Worm (Caenorhabditis elegans): ENCODE results near the gene Y39B6A.13.

Gene Y39B6A.13

DNA sequence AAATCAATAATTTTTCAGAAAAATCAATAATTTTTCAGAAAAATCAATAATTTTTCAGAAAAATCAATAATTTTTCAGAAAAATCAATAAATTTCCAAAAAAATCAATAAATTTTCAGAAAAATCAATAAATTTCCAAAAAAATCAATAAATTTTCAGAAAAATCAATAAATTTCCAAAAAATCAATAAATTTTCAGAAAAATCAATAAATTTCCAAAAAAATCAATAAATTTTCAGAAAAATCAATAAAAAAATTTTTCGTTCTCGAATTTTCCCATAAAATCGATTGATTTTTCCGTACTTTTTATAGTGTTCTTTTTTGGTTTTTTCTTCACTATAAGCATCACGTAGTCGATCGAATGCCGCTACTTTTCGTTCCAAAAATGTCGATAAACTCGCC, 19.1 kb downstream of the Y39B6A.13 start:
- TF ChIP-seq ceh-48 (tag; optimal IDR thresholded peaks at IDR 0.05) = peak; percentile 43

DNA sequence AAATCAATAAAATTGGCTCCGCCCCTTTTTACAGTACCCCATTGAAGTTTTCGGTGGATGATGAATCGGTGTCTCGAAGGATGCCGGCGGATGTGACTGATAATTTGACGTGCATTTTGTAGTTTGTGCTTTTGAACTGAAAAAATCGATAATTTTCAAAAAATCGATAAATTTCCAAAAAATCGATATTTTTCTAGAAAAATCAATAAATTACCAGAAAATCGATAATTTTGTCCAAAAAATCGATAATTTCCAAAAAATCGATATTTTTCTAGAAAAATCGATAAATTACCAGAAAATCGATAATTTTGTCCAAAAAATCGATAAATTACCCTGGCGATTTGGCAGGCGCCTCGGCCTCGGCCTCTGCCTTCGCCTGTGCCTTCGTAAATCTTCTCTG, 19.7 kb downstream of the Y39B6A.13 start:
- peak; percentile 59 for TF ChIP-seq ceh-48 (tag; optimal IDR thresholded peaks at IDR 0.05)
- no peak for TF ChIP-seq ztf-16 (tag; optimal IDR thresholded peaks at IDR 0.05)

DNA sequence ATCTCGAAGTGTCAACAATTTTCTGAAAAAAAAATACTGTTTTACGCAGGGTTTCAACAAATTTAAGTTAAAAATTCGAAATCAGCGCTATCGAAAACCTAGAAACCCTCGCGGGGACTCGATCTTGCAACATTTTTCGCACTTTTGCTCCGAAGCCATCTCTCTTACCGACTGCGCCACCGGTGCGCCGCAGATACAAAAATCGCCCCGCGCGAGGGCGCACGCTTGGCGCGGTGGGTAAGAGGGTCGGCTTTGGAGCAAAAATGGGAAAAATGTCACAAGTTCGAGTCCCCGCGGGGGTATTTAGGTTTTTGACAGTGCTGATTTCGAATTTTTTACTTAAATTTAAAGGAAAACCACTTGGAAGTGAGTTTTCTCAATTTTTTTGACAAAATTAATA, 28.3 kb downstream of the Y39B6A.13 start:
- TF ChIP-seq ceh-19 (GFP tag; optimal IDR thresholded peaks at IDR 0.05) (no peak), hlh-13 (GFP tag; optimal IDR thresholded peaks at IDR 0.05) (no peak), F13H6.1 (tag; optimal IDR thresholded peaks at IDR 0.05) (no peak), eyg-1 (tag; optimal IDR thresholded peaks at IDR 0.05) (no peak), Y22D7AL.16 (tag; optimal IDR thresholded peaks at IDR 0.05) (no peak), hlh-15 (tag; optimal IDR thresholded peaks at IDR 0.05) (no peak), unc-3 (GFP tag; conservative IDR thresholded peaks at IDR 0.05) (no peak), unc-3 (tag; optimal IDR thresholded peaks at IDR 0.05) (no peak), T23F11.4 (GFP tag; optimal IDR thresholded peaks at IDR 0.05) (no peak), ama-1 (optimal IDR thresholded peaks at IDR 0.05) (no peak), ceh-9 (tag; optimal IDR thresholded peaks at IDR 0.05) (no peak), ceh-14 (tag; optimal IDR thresholded peaks at IDR 0.05) (no peak), nhr-232 (tag; optimal IDR thresholded peaks at IDR 0.05) (no peak), ttx-3 (tag; optimal IDR thresholded peaks at IDR 0.05) (no peak), ceh-18 (tag; optimal IDR thresholded peaks at IDR 0.05) (no peak), ceh-45 (GFP tag; IDR thresholded peaks at IDR 0.05) (no peak), che-1 (tag; optimal IDR thresholded peaks at IDR 0.05) (no peak)

DNA sequence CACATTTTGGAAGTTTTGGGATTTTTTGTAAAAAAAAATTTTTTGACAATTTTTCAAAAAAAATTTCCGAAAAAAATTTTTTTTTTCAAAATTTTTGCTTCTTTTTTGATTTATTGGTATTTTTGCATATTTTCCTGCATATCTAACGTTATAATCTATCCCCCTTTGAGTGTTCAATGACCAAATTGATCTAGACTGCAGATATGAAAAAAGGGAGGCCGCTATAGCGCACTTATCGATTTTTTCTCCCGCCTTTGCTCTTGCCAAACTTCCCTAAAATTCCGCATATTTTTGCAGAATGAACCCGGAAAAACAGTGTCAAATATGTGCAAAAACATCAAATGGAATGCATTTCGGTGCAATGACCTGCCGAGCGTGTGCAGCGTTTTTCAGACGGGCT, 31.8 kb downstream of the Y39B6A.13 start, which contains the start of gene nhr-145:
Gene nhr-145, plus strand, starts transcription at position 298 of the 400 bp plus-strand sequence.
- TF ChIP-seq K02D7.2 (tag; optimal IDR thresholded peaks at IDR 0.05) (no peak), elt-4 (tag; optimal IDR thresholded peaks at IDR 0.05) (no peak), rnt-1 (tag; optimal IDR thresholded peaks at IDR 0.05) (no peak), mec-3 (tag; optimal IDR thresholded peaks at IDR 0.05; ENCODE audit: borderline replicate concordance) (no peak), ceh-48 (tag; optimal IDR thresholded peaks at IDR 0.05) (peak; percentile 39)

DNA sequence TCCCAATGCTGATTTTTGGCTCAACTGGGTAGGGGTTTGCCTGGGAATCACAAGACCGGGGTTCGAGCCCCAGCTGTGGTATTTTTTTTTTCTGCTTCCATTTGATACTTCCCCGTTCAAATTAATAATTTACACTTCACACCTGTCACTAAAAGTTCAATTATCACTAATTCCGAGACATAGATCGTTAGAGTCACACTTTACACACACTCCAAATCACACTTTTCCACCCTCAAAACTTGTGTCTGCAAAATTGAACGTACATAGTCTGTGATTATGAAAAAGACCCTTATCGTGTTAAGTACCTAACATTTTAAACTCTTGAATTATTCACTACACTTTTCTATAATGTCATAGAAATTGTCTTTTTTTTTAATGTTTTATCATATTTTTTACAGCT, 35.4 kb downstream of the Y39B6A.13 start:
- no peak for TF ChIP-seq ceh-9 (tag; optimal IDR thresholded peaks at IDR 0.05)
- TF ChIP-seq hlh-6 (tag; optimal IDR thresholded peaks at IDR 0.05) = no peak
- TF ChIP-seq fkh-6 (tag; optimal IDR thresholded peaks at IDR 0.05) = no peak
- no peak for TF ChIP-seq ceh-19 (GFP tag; optimal IDR thresholded peaks at IDR 0.05)
- no peak for TF ChIP-seq syd-9 (tag; optimal IDR thresholded peaks at IDR 0.05)

DNA sequence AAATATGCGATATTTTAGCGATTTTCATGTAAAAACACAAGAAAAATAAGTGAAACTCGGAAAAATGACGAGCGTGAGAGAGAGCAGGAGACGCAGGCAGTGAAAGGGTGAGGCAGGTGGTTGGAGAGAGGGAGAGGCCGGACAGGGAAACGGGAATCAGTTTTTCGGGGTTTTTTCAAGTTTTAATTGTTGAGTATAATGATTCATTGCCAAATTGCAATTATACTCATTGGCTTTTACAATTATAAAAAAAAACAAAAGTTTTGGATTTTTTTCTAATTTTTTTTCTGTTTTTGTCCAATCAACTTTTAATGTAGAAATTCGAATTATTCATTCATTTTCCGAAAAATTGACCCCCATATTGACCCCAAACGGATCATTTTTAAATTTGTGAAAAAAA, 36.7 kb downstream of the Y39B6A.13 start, which contains the start of gene nhr-95:
Gene nhr-95, minus strand, starts transcription at position 101 of the 400 bp plus-strand sequence.
- no peak for TF ChIP-seq tbx-7 (tag; optimal IDR thresholded peaks at IDR 0.05)
- peak; percentile 38 for TF ChIP-seq K02D7.2 (tag; optimal IDR thresholded peaks at IDR 0.05)
- TF ChIP-seq sox-4 (tag; optimal IDR thresholded peaks at IDR 0.05) = no peak
- peak; percentile 31 for TF ChIP-seq pha-2 (tag; optimal IDR thresholded peaks at IDR 0.05)

DNA sequence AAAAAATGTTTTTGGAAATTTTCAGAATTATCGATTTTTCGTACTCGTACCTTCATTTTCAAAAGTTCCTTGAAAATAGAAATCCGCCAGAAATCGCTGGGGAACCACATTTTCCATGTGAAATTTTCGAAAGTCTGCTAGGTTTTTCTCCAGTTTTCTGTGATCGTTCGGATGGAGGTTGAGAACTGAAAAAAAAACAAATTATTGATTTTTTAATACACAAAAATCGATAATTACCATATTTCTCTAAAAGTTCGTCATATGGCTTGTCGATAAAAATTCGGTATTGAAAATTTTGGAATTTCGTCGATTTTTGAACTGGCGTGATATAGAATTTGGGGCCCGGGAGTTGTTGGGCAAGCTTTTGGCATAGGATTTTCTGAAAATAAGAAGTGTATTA, 42.4 kb downstream of the Y39B6A.13 start:
- TF ChIP-seq gmeb-2 (tag; optimal IDR thresholded peaks at IDR 0.05) = no peak
- TF ChIP-seq ceh-45 (GFP tag; IDR thresholded peaks at IDR 0.05) = no peak
- no peak for TF ChIP-seq pat-9 (tag; optimal IDR thresholded peaks at IDR 0.05)
- no peak for TF ChIP-seq syd-9 (tag; optimal IDR thresholded peaks at IDR 0.05)
- TF ChIP-seq hlh-6 (tag; optimal IDR thresholded peaks at IDR 0.05) = no peak
- TF ChIP-seq dmd-4 (tag; optimal IDR thresholded peaks at IDR 0.05; ENCODE audit: borderline replicate concordance) = no peak
- no peak for TF ChIP-seq ceh-19 (GFP tag; optimal IDR thresholded peaks at IDR 0.05)
- TF ChIP-seq ttx-3 (tag; optimal IDR thresholded peaks at IDR 0.05) = no peak
